Worm (Caenorhabditis elegans): ENCODE results near the gene elo-7.

Gene elo-7

ce11 chrIV:9511221-9511638 lies 18.5 kb upstream of the elo-7 start (continued):
- TF ChIP-seq ztf-25 (GFP tag; IDR thresholded peaks at IDR 0.05) (no peak), ets-4 (GFP tag; optimal IDR thresholded peaks at IDR 0.05) (no peak), let-607 (tag; optimal IDR thresholded peaks at IDR 0.05) (peak in 1 of 2 experiments; percentile 21), ama-1 (optimal IDR thresholded peaks at IDR 0.05) (peak; percentile 79), ama-1 (GFP tag; optimal IDR thresholded peaks at IDR 0.05) (no peak), ceh-91 (GFP tag; IDR thresholded peaks at IDR 0.05) (no peak), chd-7 (tag; optimal IDR thresholded peaks at IDR 0.05) (peak; percentile 57), B0336.3 (GFP tag; IDR thresholded peaks at IDR 0.05) (peak; percentile 94), snpc-1.3 (tag; optimal IDR thresholded peaks at IDR 0.05; ENCODE audit: insufficient read depth) (peak; percentile 49), hmg-20 (GFP tag; IDR thresholded peaks at IDR 0.05) (no peak), ceh-79 (tag; optimal IDR thresholded peaks at IDR 0.05) (no peak), atf-7 (tag; optimal IDR thresholded peaks at IDR 0.05) (peak; percentile 56), B0019.2 (GFP tag; conservative IDR thresholded peaks at IDR 0.05) (no peak), madf-8 (GFP tag; conservative IDR thresholded peaks at IDR 0.05) (no peak), tbp1 (GFP tag; optimal IDR thresholded peaks at IDR 0.05) (peak; percentile 73)

- TF ChIP-seq dox-1 (GFP tag; IDR thresholded peaks at IDR 0.05) (0 out of 2 replicates have a peak, but pooled peaks have one; percentile 10), ZK185.1 (tag; optimal IDR thresholded peaks at IDR 0.05; ENCODE audit: poor library complexity, severe bottlenecking) (no peak), tbp1 (GFP tag; optimal IDR thresholded peaks at IDR 0.05) (peak; percentile 47), F23B12.7 (tag; optimal IDR thresholded peaks at IDR 0.05; ENCODE audit: insufficient read depth) (peak; percentile 3), ztf-3 (GFP tag; optimal IDR thresholded peaks at IDR 0.05) (no peak), snpc-4 (GFP tag; optimal IDR thresholded peaks at IDR 0.05) (peak; percentile 87), snpc-4 (tag; optimal IDR thresholded peaks at IDR 0.05) (peak in 3 of 4 experiments; percentile 93 to 97 (median 96)), hmg-1.2 (GFP tag; IDR thresholded peaks at IDR 0.05) (no peak), snpc-1.1 (tag; optimal IDR thresholded peaks at IDR 0.05; ENCODE audit: insufficient read depth) (peak; percentile 96), lsl-1 (GFP tag; optimal IDR thresholded peaks at IDR 0.05) (peak; percentile 21), B0336.3 (GFP tag; IDR thresholded peaks at IDR 0.05) (peak; percentile 53; the same call in 1 of the 2 replicates), snpc-3.4 (tag; optimal IDR thresholded peaks at IDR 0.05) (peak; percentile 93), madf-8 (GFP tag; conservative IDR thresholded peaks at IDR 0.05) (0 out of 2 replicates have a peak, but pooled peaks have one; percentile 3), pbrm-1 (GFP tag; IDR thresholded peaks at IDR 0.05) (peak; percentile 4; the same call in 1 of the 2 replicates), B0019.2 (GFP tag; conservative IDR thresholded peaks at IDR 0.05) (no peak), snpc-1.3 (tag; optimal IDR thresholded peaks at IDR 0.05; ENCODE audit: insufficient read depth) (peak; percentile 19)
Observed at ce11 chrIV:9511640-9512039, 18.1 kb upstream of the elo-7 start.

- TF ChIP-seq lin-54 (GFP tag; optimal IDR thresholded peaks at IDR 0.05) (no peak), attf-3 (GFP tag; conservative IDR thresholded peaks at IDR 0.05) (no peak), F55B11.4 (tag; optimal IDR thresholded peaks at IDR 0.05; ENCODE audit: borderline replicate concordance, insufficient read depth) (no peak), unc-62 (GFP tag; optimal IDR thresholded peaks at IDR 0.05) (no peak), mxl-1 (tag; optimal IDR thresholded peaks at IDR 0.05) (no peak), madf-6 (GFP tag; IDR thresholded peaks at IDR 0.05) (no peak), F22D6.2 (tag; optimal IDR thresholded peaks at IDR 0.05) (no peak), nfyb-1 (GFP tag; IDR thresholded peaks at IDR 0.05) (no peak), Y67H2A.10 (GFP tag; conservative IDR thresholded peaks at IDR 0.05) (no peak), F33H1.4 (GFP tag; IDR thresholded peaks at IDR 0.05) (no peak)
Observed at ce11 chrIV:9512836-9513235, 16.9 kb upstream of the elo-7 start, which contains the start of gene C33A12.3. Gene C33A12.3, minus strand, starts transcription at chrIV:9513002.

All from whole organism, young adult.